Fruit fly (Drosophila melanogaster) whole organism: ENCODE data around the gene CG45071.

ENCODE experiments used
- CG8478 ChIP-seq: fragments of >200 bp; optimal IDR thresholded peaks from 2 replicates; lab custom pipeline; 2018; ENCODE audit warnings: inconsistent platforms
- Dll ChIP-seq: fragments of >200 bp; optimal IDR thresholded peaks from 2 replicates; lab custom pipeline; 2017
- EcR ChIP-seq, 2 experiments: fragments of >200 bp; optimal IDR thresholded peaks; 2 replicates each; lab custom pipeline; 2017; ENCODE audit warnings: missing biosample characterization in 2 of 2, missing genetic modification characterization in 2 of 2, missing genetic modification reagents in 2 of 2
- pan ChIP-seq: fragments of >200 bp; optimal IDR thresholded peaks from 2 replicates; lab custom pipeline; 2017
- psq ChIP-seq: fragments of >200 bp; optimal IDR thresholded peaks from 2 replicates; lab custom pipeline; 2017
- usp ChIP-seq: fragments of >200 bp; optimal IDR thresholded peaks from 2 replicates; lab custom pipeline; 2017; ENCODE audit warnings: missing biosample characterization, missing genetic modification characterization, mixed read lengths

CG45071 gene

DNA sequence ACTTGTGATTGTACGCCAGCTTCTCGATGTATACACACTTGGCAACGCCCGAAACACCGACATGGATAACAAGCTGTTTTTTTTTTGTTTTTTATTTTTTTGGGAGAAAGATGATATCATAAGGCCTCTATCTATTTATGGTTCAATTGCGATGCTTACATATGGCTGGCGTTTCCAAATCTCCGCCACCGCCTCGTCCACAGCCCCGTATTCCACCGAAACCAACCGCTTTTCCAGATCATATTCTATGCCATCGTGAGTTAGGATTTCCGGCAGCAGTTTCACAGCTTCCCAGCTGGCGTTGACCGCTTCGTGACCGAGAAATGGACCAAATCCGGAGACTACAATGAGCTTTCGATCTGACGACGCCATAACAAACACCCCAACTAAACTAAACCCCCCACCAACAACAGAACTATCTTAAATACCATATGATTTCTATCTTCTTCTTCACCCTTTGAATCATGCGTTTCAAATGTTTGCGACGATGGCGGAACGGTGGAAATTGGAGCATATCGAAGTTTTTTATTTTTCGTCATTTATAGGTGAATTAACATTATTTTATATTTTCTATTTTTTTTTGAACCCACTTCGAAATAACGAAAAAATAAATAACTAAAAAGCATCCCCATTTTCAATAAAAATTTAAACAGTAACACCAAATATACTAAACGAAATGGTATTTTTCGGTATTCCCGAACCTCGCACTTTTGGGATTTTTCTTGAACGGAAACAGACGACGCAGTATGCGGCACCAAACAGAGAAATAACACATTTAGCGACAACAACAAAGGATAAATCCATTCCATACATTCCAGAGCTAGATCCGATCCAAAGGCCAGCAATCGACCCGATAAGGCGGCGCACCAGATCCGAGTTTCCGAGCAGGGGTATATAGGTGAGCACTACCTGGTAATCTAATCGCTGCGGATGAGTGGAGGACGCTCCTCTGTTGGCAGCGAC is 38.2 kb downstream of the CG45071 start, which contains the start of the genes CG32147 and Pex3:
CG32147 (minus strand) TSS at position 422 of the 963 bp plus-strand sequence.
Pex3 (plus strand) TSS at position 718 of the 963 bp plus-strand sequence.
- no peak for TF ChIP-seq usp (GFP tag; lab: Kevin White, UChicago)
- TF ChIP-seq CG8478 (lab: Kevin White, UChicago): no peak
- no peak for TF ChIP-seq psq
- TF ChIP-seq pan (lab: Kevin White, UChicago): no peak
- no peak for TF ChIP-seq Dll (lab: Kevin White, UChicago)
- TF ChIP-seq EcR (GFP tag; optimal IDR thresholded peaks at IDR 0.05; lab: Kevin White, UChicago): no peak

DNA sequence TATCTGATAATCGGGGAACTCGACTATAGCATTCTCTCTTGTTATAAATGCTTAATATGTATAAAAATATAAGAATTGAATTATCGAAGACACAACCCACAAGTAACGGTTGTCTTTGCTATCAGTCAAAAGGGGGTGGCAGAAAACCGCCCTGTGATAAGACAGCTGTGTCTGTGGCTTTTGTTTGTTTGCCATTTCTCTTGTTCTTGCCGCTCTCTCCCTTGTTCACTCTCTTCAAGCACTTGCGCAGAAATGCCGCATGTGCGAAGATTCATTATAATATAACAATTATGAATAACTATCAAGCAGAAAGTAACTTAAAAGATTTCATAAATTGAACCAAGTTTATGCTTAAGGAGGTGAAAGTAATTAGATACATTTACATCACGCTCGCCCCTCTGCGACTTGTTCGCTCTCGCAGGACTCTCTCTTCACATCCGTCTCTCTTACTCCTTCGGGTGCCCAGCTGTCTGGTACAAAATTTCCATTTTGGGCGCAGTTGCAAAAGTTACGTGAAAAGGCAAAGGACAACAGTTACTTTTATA is 41.0 kb downstream of the CG45071 start, which contains the start of gene FucTA:
FucTA (plus strand) TSS at position 495 of the 545 bp plus-strand sequence.
- TF ChIP-seq psq (no peak), Dll (lab: Kevin White, UChicago) (no peak), usp (GFP tag; lab: Kevin White, UChicago) (no peak), CG8478 (lab: Kevin White, UChicago) (no peak), EcR (GFP tag; optimal IDR thresholded peaks at IDR 0.05; lab: Kevin White, UChicago) (no peak), pan (lab: Kevin White, UChicago) (no peak)

DNA sequence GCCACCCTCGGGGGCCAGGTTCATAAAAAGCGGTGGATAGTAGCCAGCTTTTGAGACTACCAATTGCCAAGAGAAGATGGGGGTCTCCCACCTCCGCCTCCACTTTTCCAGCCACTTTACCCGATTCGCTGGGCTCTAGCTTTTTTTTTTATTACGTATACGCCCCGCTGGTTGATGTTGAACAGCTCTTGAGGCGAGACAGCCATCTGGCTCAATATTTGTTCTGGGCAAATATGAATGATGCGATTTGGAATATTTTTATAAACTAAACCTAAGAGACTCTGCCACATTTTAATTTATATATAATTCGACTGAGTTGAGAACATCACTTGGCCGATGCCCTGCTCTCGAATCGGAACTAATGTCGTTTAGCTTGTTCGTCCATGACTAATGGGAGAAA is 44.3 kb downstream of the CG45071 start:
- no peak for TF ChIP-seq psq
- TF ChIP-seq CG8478 (lab: Kevin White, UChicago): no peak
- no peak for TF ChIP-seq usp (GFP tag; lab: Kevin White, UChicago)
- no peak for TF ChIP-seq pan (lab: Kevin White, UChicago)
- TF ChIP-seq EcR (GFP tag; optimal IDR thresholded peaks at IDR 0.05; lab: Kevin White, UChicago): no peak
- TF ChIP-seq Dll (lab: Kevin White, UChicago): no peak

DNA sequence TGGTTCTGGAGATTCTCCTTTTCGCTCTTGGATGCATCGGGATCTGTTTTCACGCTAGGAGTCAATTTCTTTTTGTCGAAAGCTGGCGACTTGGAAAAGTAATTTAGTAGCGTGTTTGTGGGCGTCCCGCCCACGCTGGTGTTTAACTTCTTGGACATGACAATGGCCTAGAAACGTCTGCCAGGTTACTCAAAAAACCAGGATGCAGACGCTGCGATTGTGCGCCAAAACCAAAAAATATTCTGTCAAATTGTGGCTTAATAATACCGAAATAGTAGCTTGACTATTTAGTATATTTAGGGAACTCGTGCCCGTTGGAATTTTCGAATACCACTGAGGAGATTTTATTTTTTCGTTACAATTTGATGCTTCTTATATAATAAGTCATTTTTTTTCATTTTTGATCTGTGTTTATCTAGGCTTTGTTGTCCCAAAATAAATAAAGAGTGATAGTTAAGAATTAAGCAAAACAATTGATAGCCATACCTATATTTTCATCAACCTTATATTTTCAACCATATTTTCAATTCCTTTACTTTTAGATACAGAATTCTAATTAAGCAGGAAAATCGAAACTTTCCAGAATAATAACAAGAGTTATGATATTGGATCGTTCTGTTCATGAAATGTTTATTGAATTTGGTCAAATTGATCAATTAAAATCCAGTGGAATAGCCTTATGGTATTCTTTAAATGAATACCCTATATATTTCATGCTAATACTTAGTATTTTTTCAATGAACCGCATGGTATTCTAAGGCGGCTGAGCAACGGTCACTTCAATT is 52.8 kb downstream of the CG45071 start, which contains the start of the genes Msh6 and Prp31:
Msh6 (minus strand) TSS at position 233 of the 785 bp plus-strand sequence.
Prp31 (plus strand) TSS at position 771 of the 785 bp plus-strand sequence.
- TF ChIP-seq EcR (GFP tag; optimal IDR thresholded peaks at IDR 0.05; lab: Kevin White, UChicago) (no peak), CG8478 (lab: Kevin White, UChicago) (no peak)
